Worm (Caenorhabditis elegans): ENCODE measurements around the gene tbb-1.

The tbb-1 gene

ce11 chrIII:10702805-10703204 lies 39.4 kb downstream of the tbb-1 start:
- TF ChIP-seq cog-1 (tag; optimal IDR thresholded peaks at IDR 0.05) (no peak), ref-1 (GFP tag; conservative IDR thresholded peaks at IDR 0.05) (no peak), T22C8.4 (GFP tag; IDR thresholded peaks at IDR 0.05) (no peak), med-1 (GFP tag; optimal IDR thresholded peaks at IDR 0.05; ENCODE audit: insufficient read depth) (no peak), ztf-29 (GFP tag; IDR thresholded peaks at IDR 0.05) (no peak), klf-2 (GFP tag; conservative IDR thresholded peaks at IDR 0.05) (no peak), flt-1 (GFP tag; IDR thresholded peaks at IDR 0.05) (no peak), tab-1 (GFP tag; IDR thresholded peaks at IDR 0.05) (no peak), ztf-23 (GFP tag; IDR thresholded peaks at IDR 0.05) (no peak)

- no peak for TF ChIP-seq cog-1 (tag; optimal IDR thresholded peaks at IDR 0.05)
- TF ChIP-seq tab-1 (GFP tag; IDR thresholded peaks at IDR 0.05): no peak
- no peak for TF ChIP-seq ztf-29 (GFP tag; IDR thresholded peaks at IDR 0.05)
- TF ChIP-seq ztf-23 (GFP tag; IDR thresholded peaks at IDR 0.05): no peak
- TF ChIP-seq klf-2 (GFP tag; conservative IDR thresholded peaks at IDR 0.05): no peak
- no peak for TF ChIP-seq med-1 (GFP tag; optimal IDR thresholded peaks at IDR 0.05; ENCODE audit: insufficient read depth)
- no peak for TF ChIP-seq T22C8.4 (GFP tag; IDR thresholded peaks at IDR 0.05)
- TF ChIP-seq ref-1 (GFP tag; conservative IDR thresholded peaks at IDR 0.05): no peak
- TF ChIP-seq flt-1 (GFP tag; IDR thresholded peaks at IDR 0.05): no peak
Observed at ce11 chrIII:10700460-10700859, 41.8 kb downstream of the tbb-1 start, which contains the start of gene Y39A1A.20. Gene Y39A1A.20 (minus strand): TSS chrIII:10700560.

ce11 chrIII:10694294-10694693 lies 47.9 kb downstream of the tbb-1 start, which contains the start of the genes Y39A1A.18 and fmo-3:
Gene Y39A1A.18 (minus strand): TSS chrIII:10694485.
Gene fmo-3 (plus strand): TSS chrIII:10694681.
- TF ChIP-seq med-1 (GFP tag; optimal IDR thresholded peaks at IDR 0.05; ENCODE audit: insufficient read depth): no peak
- no peak for TF ChIP-seq flt-1 (GFP tag; IDR thresholded peaks at IDR 0.05)
- no peak for TF ChIP-seq tab-1 (GFP tag; IDR thresholded peaks at IDR 0.05)

- no peak for TF ChIP-seq ref-1 (GFP tag; conservative IDR thresholded peaks at IDR 0.05)
- no peak for TF ChIP-seq flt-1 (GFP tag; IDR thresholded peaks at IDR 0.05)
- TF ChIP-seq T22C8.4 (GFP tag; IDR thresholded peaks at IDR 0.05): no peak
- no peak for TF ChIP-seq ztf-29 (GFP tag; IDR thresholded peaks at IDR 0.05)
- no peak for TF ChIP-seq med-1 (GFP tag; optimal IDR thresholded peaks at IDR 0.05; ENCODE audit: insufficient read depth)
- TF ChIP-seq cog-1 (tag; optimal IDR thresholded peaks at IDR 0.05): no peak
- no peak for TF ChIP-seq ztf-23 (GFP tag; IDR thresholded peaks at IDR 0.05)
- TF ChIP-seq klf-2 (GFP tag; conservative IDR thresholded peaks at IDR 0.05): no peak
- TF ChIP-seq tab-1 (GFP tag; IDR thresholded peaks at IDR 0.05): no peak
Observed at ce11 chrIII:10691019-10691418, 51.2 kb downstream of the tbb-1 start, which contains the start of gene Y39A1A.17. Gene Y39A1A.17 (minus strand): TSS chrIII:10691119.
